Worm (Caenorhabditis elegans): Measurements from ENCODE around the gene str-252.
A peak's percentile ranks its signal among the peaks of the same experiment; 100 is the strongest.

Gene str-252

DNA sequence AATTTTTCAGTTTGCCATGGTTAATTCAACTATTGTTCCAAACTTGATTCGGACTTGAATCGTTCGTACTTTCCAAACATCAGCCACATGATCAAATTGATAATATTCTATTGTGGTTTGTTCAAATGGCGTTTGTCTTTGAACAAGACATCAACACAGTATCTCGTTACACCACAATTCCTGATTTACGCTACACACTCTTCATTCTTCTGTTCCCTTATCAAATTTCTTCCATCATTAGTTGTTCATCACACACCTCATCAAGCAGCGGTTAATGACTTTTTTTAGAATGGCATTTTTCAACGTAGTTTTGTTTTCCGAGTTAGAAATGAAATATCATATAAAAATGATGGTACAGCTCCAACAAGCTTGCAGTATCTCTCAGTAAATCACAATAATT is 38.1 kb upstream of the str-252 start:
- TF ChIP-seq ztf-1 (GFP tag; conservative IDR thresholded peaks at IDR 0.05) (no peak), crh-2 (tag; optimal IDR thresholded peaks at IDR 0.05) (peak; percentile 37), nhr-25 (tag; optimal IDR thresholded peaks at IDR 0.05) (peak; percentile 30), lin-11 (tag; optimal IDR thresholded peaks at IDR 0.05) (no peak), sma-3 (GFP tag; optimal IDR thresholded peaks at IDR 0.05) (peak; percentile 25), gmeb-1 (tag; optimal IDR thresholded peaks at IDR 0.05) (peak; percentile 7), ceh-82 (tag; optimal IDR thresholded peaks at IDR 0.05) (no peak), ceh-16 (tag; optimal IDR thresholded peaks at IDR 0.05) (no peak), sma-9 (GFP tag; optimal IDR thresholded peaks at IDR 0.05) (peak; percentile 71), sma-9 (tag; optimal IDR thresholded peaks at IDR 0.05) (no peak), fos-1 (tag; optimal IDR thresholded peaks at IDR 0.05) (peak; percentile 63), nhr-21 (tag; optimal IDR thresholded peaks at IDR 0.05) (no peak), lin-39 (tag; optimal IDR thresholded peaks at IDR 0.05) (no peak)

ce11 chrV:13879241-13879640 is 37.1 kb upstream of the str-252 start, which contains the start of gene lbp-7:
TSS of gene lbp-7 (plus strand) at chrV:13879552.
- TF ChIP-seq fos-1 (tag; optimal IDR thresholded peaks at IDR 0.05): peak; percentile 94
- peak; percentile 70 for TF ChIP-seq sma-9 (GFP tag; optimal IDR thresholded peaks at IDR 0.05)
- TF ChIP-seq sma-9 (tag; optimal IDR thresholded peaks at IDR 0.05): no peak
- TF ChIP-seq crh-2 (tag; optimal IDR thresholded peaks at IDR 0.05): peak; percentile 66
- no peak for TF ChIP-seq zag-1 (tag; optimal IDR thresholded peaks at IDR 0.05)
- no peak for TF ChIP-seq lin-39 (tag; optimal IDR thresholded peaks at IDR 0.05)
- no peak for TF ChIP-seq unc-55 (GFP tag; optimal IDR thresholded peaks at IDR 0.05)

DNA sequence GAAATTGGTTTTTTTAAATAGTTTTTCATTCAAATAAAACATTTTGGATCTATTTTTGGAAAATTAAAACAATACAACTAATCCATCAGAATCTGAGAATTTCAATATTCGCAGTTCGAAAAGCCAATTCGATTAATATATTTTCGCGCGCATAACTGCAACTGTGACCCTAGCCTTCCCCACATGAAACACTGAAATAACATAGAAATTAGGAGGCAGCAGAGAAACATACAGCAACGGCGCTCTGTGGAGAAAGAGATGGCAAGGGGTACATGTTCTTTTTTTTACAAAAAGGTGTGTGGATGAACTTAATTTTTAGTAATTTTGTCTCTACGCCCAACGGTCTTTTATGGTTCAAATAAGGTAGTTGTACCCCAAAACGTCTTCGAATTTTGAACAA is 36.1 kb upstream of the str-252 start:
- TF ChIP-seq C34F6.9 (tag; optimal IDR thresholded peaks at IDR 0.05) (peak; percentile 33), fos-1 (tag; optimal IDR thresholded peaks at IDR 0.05) (no peak)

ce11 chrV:13880607-13881006 is 35.7 kb upstream of the str-252 start, which contains the start of gene T22G5.3:
TSS of gene T22G5.3 (plus strand) at chrV:13880907.
- TF ChIP-seq crh-2 (tag; optimal IDR thresholded peaks at IDR 0.05) (no peak), lin-13 (GFP tag; optimal IDR thresholded peaks at IDR 0.05) (no peak), zag-1 (tag; optimal IDR thresholded peaks at IDR 0.05) (no peak), elt-1 (tag; optimal IDR thresholded peaks at IDR 0.05) (no peak), nhr-77 (tag; optimal IDR thresholded peaks at IDR 0.05) (no peak), nhr-12 (tag; optimal IDR thresholded peaks at IDR 0.05) (no peak), nhr-6 (tag; optimal IDR thresholded peaks at IDR 0.05) (no peak), dmd-4 (tag; optimal IDR thresholded peaks at IDR 0.05) (no peak)

DNA sequence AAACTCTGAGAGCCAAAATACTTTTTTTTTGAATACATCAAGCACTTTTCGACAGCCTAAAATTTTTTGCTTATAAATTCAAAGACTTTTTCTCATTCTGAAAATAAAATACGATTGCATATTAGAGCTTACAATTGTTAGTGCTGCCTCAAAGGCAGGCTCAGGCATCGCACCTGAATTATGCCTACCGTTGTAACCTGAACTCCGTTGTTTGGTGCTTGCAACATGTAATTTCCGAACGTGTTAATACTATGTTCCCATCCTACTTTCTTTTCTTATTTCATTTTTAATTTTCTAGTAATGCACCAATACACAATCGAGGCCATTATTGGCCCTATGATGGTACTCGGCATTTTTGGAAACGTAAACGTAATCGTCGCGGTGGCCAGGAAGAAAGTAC is 28.9 kb upstream of the str-252 start, which contains the start of gene srsx-19:
Gene srsx-19 (plus strand): TSS at position 301 of the 400 bp plus-strand sequence.
- TF ChIP-seq snpc-4 (tag; optimal IDR thresholded peaks at IDR 0.05) (no peak), crh-2 (tag; optimal IDR thresholded peaks at IDR 0.05) (no peak), blmp-1 (tag; optimal IDR thresholded peaks at IDR 0.05; ENCODE audit: insufficient read depth) (no peak), R02D3.7 (tag; optimal IDR thresholded peaks at IDR 0.05) (no peak), ztf-4 (tag; optimal IDR thresholded peaks at IDR 0.05) (no peak), lin-13 (GFP tag; optimal IDR thresholded peaks at IDR 0.05) (no peak), fos-1 (tag; optimal IDR thresholded peaks at IDR 0.05) (no peak)

- TF ChIP-seq unc-62 (GFP tag; optimal IDR thresholded peaks at IDR 0.05) (no peak), nhr-23 (tag; optimal IDR thresholded peaks at IDR 0.05) (no peak), mab-5 (tag; optimal IDR thresholded peaks at IDR 0.05) (no peak), sma-9 (GFP tag; optimal IDR thresholded peaks at IDR 0.05) (no peak), sma-9 (tag; optimal IDR thresholded peaks at IDR 0.05) (no peak)
Measured at ce11 chrV:13889516-13889915, 26.8 kb upstream of the str-252 start, which contains the start of gene spp-12. TSS of gene spp-12 (plus strand) at chrV:13889816.

DNA sequence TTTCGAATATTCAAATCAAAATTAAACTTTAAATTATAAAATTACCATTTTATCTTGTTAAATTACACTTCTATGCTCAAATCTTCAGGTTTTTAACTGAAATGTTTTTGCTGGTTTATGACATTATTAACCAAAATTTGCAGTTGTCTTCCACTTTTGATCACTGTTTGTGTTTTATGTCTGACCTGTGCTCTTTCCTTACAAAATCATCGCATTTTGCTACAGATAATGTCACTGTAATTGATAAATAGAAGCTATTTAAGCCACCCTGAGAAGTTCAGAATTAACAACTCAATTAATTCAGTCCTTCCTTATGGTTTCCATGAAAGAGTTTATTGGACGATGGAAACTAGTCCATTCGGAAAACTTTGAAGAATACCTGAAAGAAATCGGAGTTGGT is 25.8 kb upstream of the str-252 start, which contains the start of gene lbp-8:
Gene lbp-8 (plus strand): TSS at position 301 of the 400 bp plus-strand sequence.
- TF ChIP-seq lin-11 (tag; optimal IDR thresholded peaks at IDR 0.05): no peak
- TF ChIP-seq Y55F3AM.14 (GFP tag; optimal IDR thresholded peaks at IDR 0.05): no peak
- no peak for TF ChIP-seq nhr-11 (tag; optimal IDR thresholded peaks at IDR 0.05)
- TF ChIP-seq nhr-237 (tag; optimal IDR thresholded peaks at IDR 0.05): no peak
- no peak for TF ChIP-seq unc-39 (tag; optimal IDR thresholded peaks at IDR 0.05)
- no peak for TF ChIP-seq ceh-82 (tag; optimal IDR thresholded peaks at IDR 0.05)
- TF ChIP-seq egl-27 (tag; optimal IDR thresholded peaks at IDR 0.05): no peak
- TF ChIP-seq blmp-1 (tag; optimal IDR thresholded peaks at IDR 0.05; ENCODE audit: insufficient read depth): no peak
- TF ChIP-seq nhr-23 (tag; optimal IDR thresholded peaks at IDR 0.05): no peak
